Worm (Caenorhabditis elegans): Measurements from ENCODE around the gene ugt-50.

ugt-50 gene

ce11 chrX:12691306-12691705 lies at the start of gene ugt-50:
Gene ugt-50 (plus strand): TSS chrX:12691573.
- TF ChIP-seq ztf-16 (tag; optimal IDR thresholded peaks at IDR 0.05): no peak
- TF ChIP-seq syd-9 (tag; optimal IDR thresholded peaks at IDR 0.05): no peak
- peak; percentile 82 for TF ChIP-seq elt-2 (tag; optimal IDR thresholded peaks at IDR 0.05)

ce11 chrX:12642952-12643351 lies 48.4 kb upstream of the ugt-50 start:
- TF ChIP-seq ttx-3 (tag; optimal IDR thresholded peaks at IDR 0.05) (no peak), F13H6.1 (tag; optimal IDR thresholded peaks at IDR 0.05) (no peak), hlh-13 (GFP tag; optimal IDR thresholded peaks at IDR 0.05) (no peak), syd-9 (tag; optimal IDR thresholded peaks at IDR 0.05) (no peak), nhr-11 (tag; optimal IDR thresholded peaks at IDR 0.05) (no peak), nhr-232 (tag; optimal IDR thresholded peaks at IDR 0.05) (no peak), hlh-6 (tag; optimal IDR thresholded peaks at IDR 0.05) (no peak), pha-2 (tag; optimal IDR thresholded peaks at IDR 0.05) (no peak), K02D7.2 (tag; optimal IDR thresholded peaks at IDR 0.05) (no peak), elt-2 (tag; optimal IDR thresholded peaks at IDR 0.05) (no peak), odd-2 (tag; optimal IDR thresholded peaks at IDR 0.05) (no peak), pag-3 (tag; optimal IDR thresholded peaks at IDR 0.05; ENCODE audit: borderline replicate concordance) (no peak), T23F11.4 (GFP tag; optimal IDR thresholded peaks at IDR 0.05) (no peak), ceh-2 (tag; optimal IDR thresholded peaks at IDR 0.05) (no peak), hlh-30 (tag; optimal IDR thresholded peaks at IDR 0.05; ENCODE audit: insufficient read depth) (no peak), ama-1 (optimal IDR thresholded peaks at IDR 0.05) (no peak), C08G9.2 (tag; optimal IDR thresholded peaks at IDR 0.05) (no peak), pros-1 (tag; optimal IDR thresholded peaks at IDR 0.05) (no peak)

ce11 chrX:12645846-12646245 lies 45.5 kb upstream of the ugt-50 start:
- TF ChIP-seq tbx-7 (tag; optimal IDR thresholded peaks at IDR 0.05): no peak

ce11 chrX:12646546-12647167 lies 44.7 kb upstream of the ugt-50 start, which contains the start of gene zmp-5:
Gene zmp-5 (plus strand): TSS chrX:12647117.
- TF ChIP-seq unc-55 (GFP tag; optimal IDR thresholded peaks at IDR 0.05) (no peak), ceh-45 (GFP tag; IDR thresholded peaks at IDR 0.05) (no peak), npax-4 (tag; optimal IDR thresholded peaks at IDR 0.05) (no peak), che-1 (tag; optimal IDR thresholded peaks at IDR 0.05) (no peak), ttx-3 (tag; optimal IDR thresholded peaks at IDR 0.05) (no peak), hlh-6 (tag; optimal IDR thresholded peaks at IDR 0.05) (no peak), ceh-30 (tag; optimal IDR thresholded peaks at IDR 0.05) (no peak), ceh-22 (tag; optimal IDR thresholded peaks at IDR 0.05) (no peak), ets-4 (tag; optimal IDR thresholded peaks at IDR 0.05) (no peak), F13H6.1 (tag; optimal IDR thresholded peaks at IDR 0.05) (no peak), T23F11.4 (GFP tag; optimal IDR thresholded peaks at IDR 0.05) (no peak), pax-1 (tag; optimal IDR thresholded peaks at IDR 0.05) (no peak), eyg-1 (tag; optimal IDR thresholded peaks at IDR 0.05) (no peak), pqm-1 (tag; optimal IDR thresholded peaks at IDR 0.05) (no peak), hlh-30 (tag; optimal IDR thresholded peaks at IDR 0.05; ENCODE audit: insufficient read depth) (no peak)

- TF ChIP-seq ceh-24 (tag; optimal IDR thresholded peaks at IDR 0.05) (no peak), dve-1 (tag; optimal IDR thresholded peaks at IDR 0.05) (no peak), fax-1 (tag; optimal IDR thresholded peaks at IDR 0.05) (no peak), K09A11.1 (tag; optimal IDR thresholded peaks at IDR 0.05; ENCODE audit: insufficient read depth) (no peak), ref-2 (tag; optimal IDR thresholded peaks at IDR 0.05) (peak; percentile 6), unc-3 (GFP tag; conservative IDR thresholded peaks at IDR 0.05) (no peak), unc-3 (tag; optimal IDR thresholded peaks at IDR 0.05) (no peak), ceh-22 (tag; optimal IDR thresholded peaks at IDR 0.05) (no peak), pqm-1 (tag; optimal IDR thresholded peaks at IDR 0.05) (no peak), pat-9 (tag; optimal IDR thresholded peaks at IDR 0.05) (no peak), tbx-7 (tag; optimal IDR thresholded peaks at IDR 0.05) (no peak), fkh-6 (tag; optimal IDR thresholded peaks at IDR 0.05) (peak; percentile 5), dmd-4 (tag; optimal IDR thresholded peaks at IDR 0.05; ENCODE audit: borderline replicate concordance) (no peak), T23F11.4 (GFP tag; optimal IDR thresholded peaks at IDR 0.05) (no peak), rnt-1 (tag; optimal IDR thresholded peaks at IDR 0.05) (no peak), ceh-14 (tag; optimal IDR thresholded peaks at IDR 0.05) (peak; percentile 16), C08G9.2 (tag; optimal IDR thresholded peaks at IDR 0.05) (no peak), hlh-6 (tag; optimal IDR thresholded peaks at IDR 0.05) (peak; percentile 81), nhr-232 (tag; optimal IDR thresholded peaks at IDR 0.05) (no peak), syd-9 (tag; optimal IDR thresholded peaks at IDR 0.05) (no peak), mec-3 (tag; optimal IDR thresholded peaks at IDR 0.05; ENCODE audit: borderline replicate concordance) (no peak), madf-2 (tag; optimal IDR thresholded peaks at IDR 0.05) (no peak)
Measured at ce11 chrX:12655339-12655875, 36.0 kb upstream of the ugt-50 start.

All from whole organism, late embryonic.